Fruit fly (Drosophila melanogaster): ENCODE results near the gene CG46448.
A peak's percentile ranks its signal among the peaks of the same experiment; 100 is the strongest.

The CG46448 gene

dm6 chr2L:2398459-2398858 is 7.0 kb downstream of the CG46448 start (continued):
- TF ChIP-seq CG10274 (GFP tag; optimal IDR thresholded peaks at IDR 0.05), result no peak
- TF ChIP-seq wdn (GFP tag; IDR thresholded peaks at IDR 0.05), result 0 out of 2 replicates have a peak, but pooled peaks have one; percentile 33
- TF ChIP-seq CG8388 (GFP tag; optimal IDR thresholded peaks at IDR 0.05), result peak; percentile 23
- no peak for TF ChIP-seq Nf-YA (GFP tag; IDR thresholded peaks at IDR 0.05)
- TF ChIP-seq Antp (GFP tag; optimal IDR thresholded peaks at IDR 0.05), result no peak
- 0 out of 2 replicates have a peak, but pooled peaks have one; percentile 14 for TF ChIP-seq esg (GFP tag; conservative IDR thresholded peaks at IDR 0.05)
- no peak for TF ChIP-seq ara (GFP tag; IDR thresholded peaks at IDR 0.05)
- TF ChIP-seq lab (GFP tag; optimal IDR thresholded peaks at IDR 0.05), result peak; percentile 4
- TF ChIP-seq CG6689 (GFP tag; IDR thresholded peaks at IDR 0.05), result 0 out of 2 replicates have a peak, but pooled peaks have one; percentile 9
- no peak for TF ChIP-seq CG12659 (GFP tag; optimal IDR thresholded peaks at IDR 0.05)
- no peak for TF ChIP-seq ken (GFP tag; IDR thresholded peaks at IDR 0.05)
- peak; percentile 11; the same call in 1 of the 2 replicates for TF ChIP-seq CG10366 (GFP tag; IDR thresholded peaks at IDR 0.05)
- TF ChIP-seq bowl (GFP tag; IDR thresholded peaks at IDR 0.05), result no peak
- peak; percentile 19 for TF ChIP-seq grau (tag; optimal IDR thresholded peaks at IDR 0.05)
- no peak for TF ChIP-seq CG16779 (GFP tag; IDR thresholded peaks at IDR 0.05)
- TF ChIP-seq CG14441 (GFP tag; IDR thresholded peaks at IDR 0.05), result 0 out of 2 replicates have a peak, but pooled peaks have one; percentile 10
- 0 out of 2 replicates have a peak, but pooled peaks have one; percentile 12 for TF ChIP-seq CG32532 (GFP tag; IDR thresholded peaks at IDR 0.05)
- no peak for TF ChIP-seq dpn (GFP tag; optimal IDR thresholded peaks at IDR 0.05)
- no peak for TF ChIP-seq lmd (GFP tag; IDR thresholded peaks at IDR 0.05)
- peak; percentile 1 for TF ChIP-seq CG10979 (tag; optimal IDR thresholded peaks at IDR 0.05)
- TF ChIP-seq unpg (GFP tag; optimal IDR thresholded peaks at IDR 0.05), result peak; percentile 27
- TF ChIP-seq CG6813 (GFP tag; optimal IDR thresholded peaks at IDR 0.05), result no peak
- peak; percentile 12 for TF ChIP-seq CG7839 (tag; optimal IDR thresholded peaks at IDR 0.05)
- TF ChIP-seq ttk (GFP tag; IDR thresholded peaks at IDR 0.05), result peak; percentile 6; the same call in 1 of the 2 replicates
- peak; percentile 21; the same call in 1 of the 3 replicates for TF ChIP-seq CG11695 (GFP tag; IDR thresholded peaks at IDR 0.05)
- peak; percentile 20 for TF ChIP-seq Blimp-1 (GFP tag; optimal IDR thresholded peaks at IDR 0.05)
- TF ChIP-seq Awh (GFP tag; IDR thresholded peaks at IDR 0.05), result no peak
- TF ChIP-seq vvl (GFP tag; IDR thresholded peaks at IDR 0.05), result peak; percentile 30; the same call in 1 of the 2 replicates
- TF ChIP-seq CG11696 (GFP tag; IDR thresholded peaks at IDR 0.05), result 0 out of 2 replicates have a peak, but pooled peaks have one; percentile 9
- TF ChIP-seq HmgZ (tag; optimal IDR thresholded peaks at IDR 0.05), result no peak
- no peak for TF ChIP-seq CG15479 (GFP tag; optimal IDR thresholded peaks at IDR 0.05)
- TF ChIP-seq corto (GFP tag; optimal IDR thresholded peaks at IDR 0.05), result no peak
- TF ChIP-seq CG15269 (tag; optimal IDR thresholded peaks at IDR 0.05), result peak; percentile 16
- TF ChIP-seq HLH3B (GFP tag; IDR thresholded peaks at IDR 0.05), result 0 out of 2 replicates have a peak, but pooled peaks have one; percentile 10
- peak; percentile 24 for TF ChIP-seq Oli (tag; optimal IDR thresholded peaks at IDR 0.05)
- TF ChIP-seq pan (optimal IDR thresholded peaks at IDR 0.05), result no peak
- TF ChIP-seq pan (GFP tag; optimal IDR thresholded peaks at IDR 0.05 in 1 of 2, IDR thresholded peaks at IDR 0.05 in 1 of 2), result peak in 1 of 2 experiments; percentile 5
- peak; percentile 36 for TF ChIP-seq CG2678 (tag; optimal IDR thresholded peaks at IDR 0.05)
- peak; percentile 42; the same call in 1 of the 3 replicates for TF ChIP-seq CG34422 (GFP tag; IDR thresholded peaks at IDR 0.05)
- no peak for TF ChIP-seq Vsx1 (GFP tag; optimal IDR thresholded peaks at IDR 0.05)
- peak in 1 of 2 experiments; percentile 36 for TF ChIP-seq bsh (GFP tag; optimal IDR thresholded peaks at IDR 0.05)

- no peak for TF ChIP-seq CG13123 (GFP tag; optimal IDR thresholded peaks at IDR 0.05)
- TF ChIP-seq CG1832 (GFP tag; optimal IDR thresholded peaks at IDR 0.05), result peak; percentile 1
- peak; percentile 84 for TF ChIP-seq ewg (GFP tag; optimal IDR thresholded peaks at IDR 0.05)
- TF ChIP-seq CG34422 (GFP tag; IDR thresholded peaks at IDR 0.05), result no peak
- peak; percentile 64 for TF ChIP-seq Deaf1 (tag; optimal IDR thresholded peaks at IDR 0.05)
- no peak for TF ChIP-seq PHDP (tag; optimal IDR thresholded peaks at IDR 0.05)
- no peak for TF ChIP-seq dati (GFP tag; IDR thresholded peaks at IDR 0.05)
- TF ChIP-seq hb (GFP tag; IDR thresholded peaks at IDR 0.05; ENCODE audit: partially characterized antibody), result 0 out of 3 replicates have a peak, but pooled peaks have one; percentile 39
- no peak for TF ChIP-seq chm (GFP tag; IDR thresholded peaks at IDR 0.05)
- TF ChIP-seq Ptx1 (GFP tag; IDR thresholded peaks at IDR 0.05), result no peak
- peak; percentile 91 for TF ChIP-seq Nf-YB (GFP tag; optimal IDR thresholded peaks at IDR 0.05)
- TF ChIP-seq Nf-YC (tag; optimal IDR thresholded peaks at IDR 0.05), result peak; percentile 96
These were observed 8.4 kb downstream of the CG46448 start, which contains the start of gene VGlut for dm6 chr2L:2399897-2400296. TSS of gene VGlut (plus strand) at chr2L:2400295.

Data from whole organism, embryonic.